Fruit fly (Drosophila melanogaster) whole organism: ENCODE measurements around the gene Urm1.

Source experiments
- CG8478 ChIP-seq: fragments of >200 bp; optimal IDR thresholded peaks from 2 replicates; lab custom pipeline; 2018; ENCODE audit warnings: inconsistent platforms
- Dll ChIP-seq: fragments of >200 bp; optimal IDR thresholded peaks from 2 replicates; lab custom pipeline; 2017
- pan ChIP-seq: fragments of >200 bp; optimal IDR thresholded peaks from 2 replicates; lab custom pipeline; 2017
- psq ChIP-seq: fragments of >200 bp; optimal IDR thresholded peaks from 2 replicates; lab custom pipeline; 2017
- usp ChIP-seq: fragments of >200 bp; optimal IDR thresholded peaks from 2 replicates; lab custom pipeline; 2017; ENCODE audit warnings: missing biosample characterization, missing genetic modification characterization, mixed read lengths

dm6 chr3L:7592113-7592752 lies 48.0 kb downstream of the Urm1 start:
- no peak for TF ChIP-seq pan
- TF ChIP-seq CG8478 (lab: Kevin White, UChicago): no peak
- TF ChIP-seq psq: no peak
- no peak for TF ChIP-seq Dll
- TF ChIP-seq usp (GFP tag; lab: Kevin White, UChicago): no peak
